Worm (Caenorhabditis elegans) whole organism, L1 larva: Measurements from ENCODE around the gene C31H1.5.

Source experiments
- C34B4.2 ChIP-seq: sonication (generic microtip); optimal IDR thresholded peaks from 2 replicates; lab custom pipeline; 2017; ENCODE audit warnings: mild to moderate bottlenecking, missing genetic modification characterization, missing compliant biosample characterization
- Y116A8C.19 ChIP-seq: sonication (generic microtip); optimal IDR thresholded peaks from 2 replicates; lab custom pipeline; 2016; ENCODE audit warnings: missing compliant biosample characterization, missing genetic modification characterization, borderline replicate concordance
- aly-2 ChIP-seq: fragments of 150-350 bp; optimal IDR thresholded peaks from 2 replicates; lab custom pipeline; 2014; ENCODE audit warnings: missing biosample characterization, missing genetic modification characterization
- blmp-1 ChIP-seq: fragments of 150-350 bp; optimal IDR thresholded peaks from 2 replicates; lab custom pipeline; 2014; ENCODE audit warnings: missing biosample characterization, missing genetic modification characterization
- ceh-63 ChIP-seq: fragments of 200-800 bp; sonication (Bioruptor generic); optimal IDR thresholded peaks from 2 replicates; lab custom pipeline; 2018; ENCODE audit warnings: mild to moderate bottlenecking, missing genetic modification characterization, missing compliant biosample characterization
- ceh-8 ChIP-seq: fragments of 200-800 bp; sonication (Bioruptor generic); optimal IDR thresholded peaks from 2 replicates; lab custom pipeline; 2018; ENCODE audit warnings: mild to moderate bottlenecking, missing genetic modification characterization, moderate library complexity, missing compliant biosample characterization
- ceh-88 ChIP-seq: fragments of 200-800 bp; sonication (Bioruptor generic); IDR thresholded peaks from 2 replicates; pipeline ENCODE4 v1.3.6; 2022; ENCODE audit warnings: missing genetic modification characterization, missing compliant biosample characterization
- ceh-90 ChIP-seq: sonication (generic microtip); optimal IDR thresholded peaks from 2 replicates; lab custom pipeline; 2016; ENCODE audit warnings: missing genetic modification characterization, missing compliant biosample characterization
- dpl-1 ChIP-seq, 3 experiments: fragments of 150-350 bp in 2 of 3; sonication (generic microtip) in 1 of 3; optimal IDR thresholded peaks; 2 replicates each; lab custom pipeline; 2014 to 2017; ENCODE audit warnings: missing biosample characterization in 3 of 3, missing genetic modification characterization in 3 of 3, missing genetic modification reagents in 3 of 3
- efl-1 ChIP-seq, 4 experiments: fragments of 150-350 bp; optimal IDR thresholded peaks in 3 of 4; peaks in 1 of 4; 1 replicate in 1 of 4; 2 replicates in 3 of 4; lab custom pipeline; 2014; ENCODE audit warnings: missing biosample characterization in 2 of 4, missing genetic modification characterization in 2 of 4, missing genetic modification reagents in 2 of 4
- efl-3 ChIP-seq: fragments of 200-800 bp; sonication (Bioruptor generic); optimal IDR thresholded peaks from 2 replicates; lab custom pipeline; 2018; ENCODE audit warnings: mild to moderate bottlenecking, missing genetic modification characterization, missing compliant biosample characterization
- egl-27 ChIP-seq, 2 experiments: fragments of 150-350 bp in 1 of 2; sonication (generic microtip); optimal IDR thresholded peaks; 3 replicates each; lab custom pipeline; 2017 to 2018; ENCODE audit warnings: missing biosample characterization in 2 of 2, missing genetic modification characterization in 2 of 2, missing genetic modification reagents in 2 of 2
- elt-2 ChIP-seq: sonication (generic microtip); optimal IDR thresholded peaks from 2 replicates; lab custom pipeline; 2016; ENCODE audit warnings: missing genetic modification characterization, mild to moderate bottlenecking, inconsistent platforms, missing compliant biosample characterization, missing genetic modification reagents
- ets-5 ChIP-seq: fragments of 200-800 bp; sonication (Bioruptor generic); IDR thresholded peaks from 2 replicates; pipeline ENCODE4 v1.3.6; 2022; ENCODE audit warnings: missing genetic modification characterization, missing compliant biosample characterization
- fos-1 ChIP-seq: fragments of 150-350 bp; optimal IDR thresholded peaks from 2 replicates; lab custom pipeline; 2014; ENCODE audit warnings: missing biosample characterization, missing genetic modification characterization
- hlh-17 ChIP-seq: fragments of 200-800 bp; sonication (Bioruptor generic); optimal IDR thresholded peaks from 2 replicates; lab custom pipeline; 2018; ENCODE audit warnings: missing genetic modification characterization, mild to moderate bottlenecking, missing compliant biosample characterization, moderate library complexity, borderline replicate concordance
- hlh-4 ChIP-seq: sonication (generic microtip); optimal IDR thresholded peaks from 2 replicates; lab custom pipeline; 2016; ENCODE audit warnings: mild to moderate bottlenecking, missing genetic modification characterization, missing compliant biosample characterization
- lin-13 ChIP-seq: fragments of 150-350 bp; optimal IDR thresholded peaks from 2 replicates; lab custom pipeline; 2014; ENCODE audit warnings: missing biosample characterization, missing genetic modification reagents, missing genetic modification characterization
- lin-14 ChIP-seq: fragments of 200-800 bp; sonication (Bioruptor generic); optimal IDR thresholded peaks from 2 replicates; lab custom pipeline; 2018; ENCODE audit warnings: mild to moderate bottlenecking, missing genetic modification characterization, moderate library complexity, missing compliant biosample characterization
- lin-15B ChIP-seq: fragments of 150-350 bp; sonication (generic microtip); optimal IDR thresholded peaks from 3 replicates; lab custom pipeline; 2014; ENCODE audit warnings: missing biosample characterization, missing genetic modification characterization
- lir-3 ChIP-seq: sonication (generic microtip); optimal IDR thresholded peaks from 2 replicates; lab custom pipeline; 2016; ENCODE audit warnings: mild to moderate bottlenecking, missing genetic modification characterization, moderate library complexity, missing compliant biosample characterization; ENCODE audit not compliant: poor library complexity
- mab-9 ChIP-seq: fragments of 200-800 bp; sonication (Bioruptor generic); IDR thresholded peaks from 2 replicates; pipeline ENCODE4 v1.3.6; 2022; ENCODE audit warnings: missing genetic modification reagents, missing genetic modification characterization, missing compliant biosample characterization
- mdl-1 ChIP-seq, 2 experiments: fragments of 150-350 bp; optimal IDR thresholded peaks; 2 replicates each; lab custom pipeline; 2014 to 2017; ENCODE audit warnings: missing biosample characterization in 2 of 2, missing genetic modification characterization in 2 of 2, inconsistent platforms in 1 of 2
- mep-1 ChIP-seq: fragments of 150-350 bp; optimal IDR thresholded peaks from 2 replicates; lab custom pipeline; 2014; ENCODE audit warnings: missing biosample characterization, missing genetic modification characterization
- nhr-19 ChIP-seq: fragments of 200-800 bp; sonication (Bioruptor generic); conservative IDR thresholded peaks from 2 replicates; pipeline ENCODE4 v1.3.6; 2022; ENCODE audit warnings: missing genetic modification characterization, missing compliant biosample characterization
- nhr-20 ChIP-seq: sonication (generic microtip); optimal IDR thresholded peaks from 2 replicates; lab custom pipeline; 2016; ENCODE audit warnings: mild to moderate bottlenecking, missing genetic modification characterization, missing compliant biosample characterization
- nhr-76 ChIP-seq: sonication (generic microtip); optimal IDR thresholded peaks from 2 replicates; lab custom pipeline; 2017; ENCODE audit warnings: missing biosample characterization, missing genetic modification characterization
- nhr-77 ChIP-seq: fragments of 150-350 bp; optimal IDR thresholded peaks from 2 replicates; lab custom pipeline; 2014; ENCODE audit warnings: missing biosample characterization, missing genetic modification characterization
- nhr-85 ChIP-seq: sonication (generic microtip); peaks from one replicate; lab custom pipeline; 2016; ENCODE audit warnings: missing genetic modification characterization, inconsistent platforms, missing compliant biosample characterization
- nhr-90 ChIP-seq: sonication (generic microtip); optimal IDR thresholded peaks from 2 replicates; lab custom pipeline; 2016; ENCODE audit warnings: mild to moderate bottlenecking, missing genetic modification characterization, missing compliant biosample characterization; ENCODE audit not compliant: poor library complexity
- pag-3 ChIP-seq: sonication (generic microtip); optimal IDR thresholded peaks from 2 replicates; lab custom pipeline; 2017; ENCODE audit warnings: missing genetic modification characterization, mild to moderate bottlenecking, missing compliant biosample characterization, antibody characterized with exemption, borderline replicate concordance; ENCODE audit not compliant: insufficient read depth
- pax-3 ChIP-seq: fragments of 200-800 bp; sonication (Bioruptor generic); optimal IDR thresholded peaks from 2 replicates; lab custom pipeline; 2018; ENCODE audit warnings: mild to moderate bottlenecking, missing genetic modification characterization, moderate library complexity, missing compliant biosample characterization
- skn-1 ChIP-seq: fragments of 150-350 bp; optimal IDR thresholded peaks from 2 replicates; lab custom pipeline; 2014; ENCODE audit warnings: missing biosample characterization, missing genetic modification characterization
- snu-23 ChIP-seq: sonication (generic microtip); optimal IDR thresholded peaks from 2 replicates; lab custom pipeline; 2016; ENCODE audit warnings: missing genetic modification characterization, missing compliant biosample characterization
- tlp-1 ChIP-seq: fragments of 150-350 bp; optimal IDR thresholded peaks from 2 replicates; lab custom pipeline; 2014; ENCODE audit warnings: missing biosample characterization, missing genetic modification characterization
- unc-130 ChIP-seq: fragments of 150-350 bp; optimal IDR thresholded peaks from 2 replicates; lab custom pipeline; 2017; ENCODE audit warnings: missing biosample characterization, missing genetic modification characterization, inconsistent platforms
- unc-62 ChIP-seq: fragments of 150-350 bp; optimal IDR thresholded peaks from 2 replicates; lab custom pipeline; 2014; ENCODE audit warnings: missing biosample characterization, missing genetic modification reagents, missing genetic modification characterization
- unc-86 ChIP-seq: sonication (generic microtip); optimal IDR thresholded peaks from 2 replicates; lab custom pipeline; 2016; ENCODE audit warnings: missing genetic modification characterization, missing compliant biosample characterization
- vab-15 ChIP-seq: sonication (generic microtip); optimal IDR thresholded peaks from 2 replicates; lab custom pipeline; 2017; ENCODE audit warnings: missing genotype, mild to moderate bottlenecking, missing genetic modification characterization, missing compliant biosample characterization
- xbp-1 ChIP-seq: sonication (generic microtip); optimal IDR thresholded peaks from 2 replicates; lab custom pipeline; 2016; ENCODE audit warnings: missing genetic modification characterization, missing compliant biosample characterization
- zag-1 ChIP-seq: fragments of 150-350 bp; optimal IDR thresholded peaks from 2 replicates; lab custom pipeline; 2014; ENCODE audit warnings: missing biosample characterization, missing genetic modification characterization
- ztf-11 ChIP-seq, 2 experiments: sonication (generic microtip); optimal IDR thresholded peaks; 2 replicates each; lab custom pipeline; 2016 to 2017; ENCODE audit warnings: missing genetic modification characterization in 2 of 2, missing biosample characterization in 1 of 2, missing compliant biosample characterization in 1 of 2
- ztf-4 ChIP-seq: fragments of 150-350 bp; optimal IDR thresholded peaks from 2 replicates; lab custom pipeline; 2014; ENCODE audit warnings: missing biosample characterization, missing genetic modification characterization

The C31H1.5 gene

DNA sequence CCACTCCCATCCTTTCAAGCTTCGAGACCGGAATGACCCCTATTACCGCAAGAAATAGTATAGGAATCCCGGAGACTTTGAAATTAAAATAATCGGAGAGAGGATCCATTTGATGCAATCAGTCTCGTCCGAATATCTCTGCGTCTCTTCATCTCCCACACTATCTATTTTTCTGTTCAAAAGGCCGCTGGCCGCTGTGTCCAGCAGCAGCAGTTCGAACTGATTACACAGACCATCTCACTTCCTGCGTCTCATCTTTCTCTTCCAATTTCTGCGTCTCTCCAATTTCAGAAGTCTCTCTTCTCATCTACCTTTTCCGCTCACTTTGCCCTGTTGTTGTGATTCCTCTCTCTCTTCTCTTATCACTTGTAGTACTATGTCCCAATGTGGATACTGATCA is 20.9 kb upstream of the C31H1.5 start (continued):
- no peak for TF ChIP-seq lir-3
- TF ChIP-seq efl-3 (GFP tag; lab: Kevin White, UChicago) = no peak
- TF ChIP-seq nhr-19 (GFP tag; lab: Robert Waterston, UW) = peak; percentile 56
- no peak for TF ChIP-seq hlh-17 (GFP tag; lab: Kevin White, UChicago)
- no peak for TF ChIP-seq aly-2 (tag; lab: Kevin White, UChicago)
- no peak for TF ChIP-seq ceh-88 (GFP tag; lab: Robert Waterston, UW)
- peak; percentile 70 for TF ChIP-seq nhr-90 (tag; lab: Kevin White, UChicago)
- no peak for TF ChIP-seq zag-1 (tag; lab: Kevin White, UChicago)
- TF ChIP-seq ceh-8 (GFP tag; lab: Kevin White, UChicago) = no peak
- no peak for TF ChIP-seq lin-13 (GFP tag; lab: Kevin White, UChicago)
- peak; percentile 59 to 60 for TF ChIP-seq efl-1 (optimal IDR thresholded peaks at IDR 0.05; lab: Kevin White, UChicago)
- TF ChIP-seq efl-1 (GFP tag; optimal IDR thresholded peaks at IDR 0.05 in 1 of 2; lab: Kevin White, UChicago) = peak; percentile 5 to 49
- TF ChIP-seq vab-15 = no peak
- TF ChIP-seq tlp-1 (tag; lab: Kevin White, UChicago) = no peak
- no peak for TF ChIP-seq C34B4.2 (tag; lab: Kevin White, UChicago)
- no peak for TF ChIP-seq ets-5 (GFP tag; lab: Robert Waterston, UW)
- TF ChIP-seq mab-9 = no peak
- TF ChIP-seq unc-86 (tag; lab: Kevin White, UChicago) = no peak
- no peak for TF ChIP-seq ztf-11 (tag; optimal IDR thresholded peaks at IDR 0.05; lab: Kevin White, UChicago)
- TF ChIP-seq nhr-76 (tag; lab: Kevin White, UChicago) = no peak
- TF ChIP-seq pax-3 = no peak
- TF ChIP-seq snu-23 (GFP tag; lab: Kevin White, UChicago) = peak; percentile 81
- TF ChIP-seq pag-3 = peak; percentile 9
- no peak for TF ChIP-seq ztf-4 (tag; lab: Kevin White, UChicago)
- no peak for TF ChIP-seq unc-130 (tag; lab: Kevin White, UChicago)
- TF ChIP-seq Y116A8C.19 (tag; lab: Kevin White, UChicago) = no peak
- peak; percentile 67 for TF ChIP-seq elt-2 (tag; lab: Kevin White, UChicago)
- TF ChIP-seq fos-1 = peak; percentile 34
- TF ChIP-seq nhr-77 (tag; lab: Kevin White, UChicago) = peak; percentile 21
- peak; percentile 30 for TF ChIP-seq mep-1 (tag; lab: Kevin White, UChicago)
- TF ChIP-seq ceh-63 (GFP tag; lab: Kevin White, UChicago) = no peak

DNA sequence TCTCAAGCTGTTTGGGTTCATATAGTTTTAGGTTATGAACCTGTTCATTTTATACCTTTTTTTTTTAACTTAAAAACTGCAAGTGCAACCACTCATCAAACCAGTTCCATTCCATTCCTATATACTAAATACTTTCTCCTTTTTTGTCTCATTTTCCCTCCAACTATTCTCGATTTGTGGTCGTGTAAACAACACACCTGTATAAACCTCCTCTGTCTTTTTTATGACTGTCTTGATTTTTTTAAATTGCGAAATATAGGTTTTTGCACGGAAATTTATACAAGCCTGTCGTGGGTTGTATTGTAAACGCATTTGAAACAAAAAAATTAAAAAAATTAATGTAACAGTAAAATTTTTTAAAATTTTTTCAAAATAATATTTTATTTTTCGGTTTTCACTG is 19.9 kb upstream of the C31H1.5 start:
- no peak for TF ChIP-seq tlp-1 (tag; lab: Kevin White, UChicago)
- TF ChIP-seq dpl-1 (GFP tag; optimal IDR thresholded peaks at IDR 0.05; lab: Kevin White, UChicago) = no peak
- TF ChIP-seq blmp-1 (tag; lab: Kevin White, UChicago) = peak; percentile 50
- no peak for TF ChIP-seq nhr-90 (tag; lab: Kevin White, UChicago)
- no peak for TF ChIP-seq mdl-1 (tag; optimal IDR thresholded peaks at IDR 0.05; lab: Kevin White, UChicago)
- no peak for TF ChIP-seq lin-15B (tag; lab: Kevin White, UChicago)
- TF ChIP-seq skn-1 (tag; lab: Kevin White, UChicago) = peak; percentile 23
- no peak for TF ChIP-seq nhr-19 (GFP tag; lab: Robert Waterston, UW)
- TF ChIP-seq unc-62 (GFP tag; lab: Kevin White, UChicago) = no peak
- TF ChIP-seq lin-14 (GFP tag; lab: Kevin White, UChicago) = peak; percentile 26
- TF ChIP-seq hlh-4 (tag; lab: Kevin White, UChicago) = no peak
- TF ChIP-seq xbp-1 (tag; lab: Kevin White, UChicago) = no peak
- no peak for TF ChIP-seq ceh-90 (tag; lab: Kevin White, UChicago)
- TF ChIP-seq egl-27 (tag; optimal IDR thresholded peaks at IDR 0.05; lab: Kevin White, UChicago) = no peak
- no peak for TF ChIP-seq aly-2 (tag; lab: Kevin White, UChicago)
- no peak for TF ChIP-seq ztf-11 (tag; optimal IDR thresholded peaks at IDR 0.05; lab: Kevin White, UChicago)
- no peak for TF ChIP-seq nhr-20
- peak; percentile 51 for TF ChIP-seq nhr-85 (tag; lab: Kevin White, UChicago)
- TF ChIP-seq, all 84 proteins: peak for 4
